Worm (Caenorhabditis elegans) whole organism, L1 larva: Measurements from ENCODE around the gene ife-1.

Experiments used
- alr-1 ChIP-seq: fragments of 200-800 bp; sonication (Bioruptor generic); optimal IDR thresholded peaks from 2 replicates; lab custom pipeline; 2018; ENCODE audit warnings: borderline replicate concordance, mild to moderate bottlenecking, missing genetic modification characterization, missing compliant biosample characterization
- ama-1 ChIP-seq: fragments of 150-350 bp; optimal IDR thresholded peaks from 2 replicates; lab custom pipeline; 2014
- blmp-1 ChIP-seq: fragments of 150-350 bp; optimal IDR thresholded peaks from 2 replicates; lab custom pipeline; 2014; ENCODE audit warnings: missing biosample characterization, missing genetic modification characterization
- ceh-63 ChIP-seq: fragments of 200-800 bp; sonication (Bioruptor generic); optimal IDR thresholded peaks from 2 replicates; lab custom pipeline; 2018; ENCODE audit warnings: mild to moderate bottlenecking, missing genetic modification characterization, missing compliant biosample characterization
- efl-1 ChIP-seq, 4 experiments: fragments of 150-350 bp; optimal IDR thresholded peaks in 3 of 4; peaks in 1 of 4; 1 replicate in 1 of 4; 2 replicates in 3 of 4; lab custom pipeline; 2014; ENCODE audit warnings: missing biosample characterization in 2 of 4, missing genetic modification characterization in 2 of 4, missing genetic modification reagents in 2 of 4
- efl-3 ChIP-seq: fragments of 200-800 bp; sonication (Bioruptor generic); optimal IDR thresholded peaks from 2 replicates; lab custom pipeline; 2018; ENCODE audit warnings: mild to moderate bottlenecking, missing genetic modification characterization, missing compliant biosample characterization
- elt-3 ChIP-seq, 6 experiments: fragments of 150-350 bp in 1 of 6; sonication (generic microtip); optimal IDR thresholded peaks; 2 replicates each; lab custom pipeline; 2017 to 2018; ENCODE audit warnings: missing biosample characterization in 6 of 6, missing genetic modification characterization in 6 of 6, inconsistent platforms in 1 of 6
- fkh-4 ChIP-seq: sonication (generic microtip); optimal IDR thresholded peaks from 2 replicates; lab custom pipeline; 2016; ENCODE audit warnings: missing compliant biosample characterization, missing genetic modification characterization, borderline replicate concordance
- fkh-8 ChIP-seq: sonication (generic microtip); optimal IDR thresholded peaks from 2 replicates; lab custom pipeline; 2016; ENCODE audit warnings: mild to moderate bottlenecking, missing genetic modification characterization, missing compliant biosample characterization
- hlh-17 ChIP-seq: fragments of 200-800 bp; sonication (Bioruptor generic); optimal IDR thresholded peaks from 2 replicates; lab custom pipeline; 2018; ENCODE audit warnings: missing genetic modification characterization, mild to moderate bottlenecking, missing compliant biosample characterization, moderate library complexity, borderline replicate concordance
- hlh-4 ChIP-seq: sonication (generic microtip); optimal IDR thresholded peaks from 2 replicates; lab custom pipeline; 2016; ENCODE audit warnings: mild to moderate bottlenecking, missing genetic modification characterization, missing compliant biosample characterization
- hpl-2 ChIP-seq: fragments of 150-350 bp; optimal IDR thresholded peaks from 2 replicates; lab custom pipeline; 2014; ENCODE audit warnings: missing biosample characterization, missing genetic modification reagents, missing genetic modification characterization
- irx-1 ChIP-seq: sonication (generic microtip); optimal IDR thresholded peaks from 2 replicates; lab custom pipeline; 2016; ENCODE audit warnings: missing genetic modification characterization, missing compliant biosample characterization
- lin-14 ChIP-seq: fragments of 200-800 bp; sonication (Bioruptor generic); optimal IDR thresholded peaks from 2 replicates; lab custom pipeline; 2018; ENCODE audit warnings: mild to moderate bottlenecking, missing genetic modification characterization, moderate library complexity, missing compliant biosample characterization
- lin-15B ChIP-seq: fragments of 150-350 bp; sonication (generic microtip); optimal IDR thresholded peaks from 3 replicates; lab custom pipeline; 2014; ENCODE audit warnings: missing biosample characterization, missing genetic modification characterization
- lin-35 ChIP-seq, 2 experiments: fragments of 150-350 bp; optimal IDR thresholded peaks; 2 replicates each; lab custom pipeline; 2014; ENCODE audit warnings: missing biosample characterization in 2 of 2, missing genetic modification characterization in 2 of 2, missing genetic modification reagents in 2 of 2
- lin-39 ChIP-seq: fragments of 150-350 bp; optimal IDR thresholded peaks from 2 replicates; lab custom pipeline; 2014; ENCODE audit warnings: missing biosample characterization, missing genetic modification reagents, missing genetic modification characterization
- lir-3 ChIP-seq: sonication (generic microtip); optimal IDR thresholded peaks from 2 replicates; lab custom pipeline; 2016; ENCODE audit warnings: mild to moderate bottlenecking, missing genetic modification characterization, moderate library complexity, missing compliant biosample characterization; ENCODE audit not compliant: poor library complexity
- lsy-2 ChIP-seq, 2 experiments: fragments of 150-350 bp; optimal IDR thresholded peaks; 2 replicates each; lab custom pipeline; 2014; ENCODE audit warnings: missing biosample characterization in 2 of 2, missing genetic modification characterization in 2 of 2
- mef-2 ChIP-seq: fragments of 150-350 bp; optimal IDR thresholded peaks from 2 replicates; lab custom pipeline; 2014; ENCODE audit warnings: missing biosample characterization, missing genetic modification characterization
- nhr-20 ChIP-seq: sonication (generic microtip); optimal IDR thresholded peaks from 2 replicates; lab custom pipeline; 2016; ENCODE audit warnings: mild to moderate bottlenecking, missing genetic modification characterization, missing compliant biosample characterization
- nhr-77 ChIP-seq: fragments of 150-350 bp; optimal IDR thresholded peaks from 2 replicates; lab custom pipeline; 2014; ENCODE audit warnings: missing biosample characterization, missing genetic modification characterization
- nhr-84 ChIP-seq: sonication (generic microtip); optimal IDR thresholded peaks from 2 replicates; lab custom pipeline; 2017; ENCODE audit warnings: missing biosample characterization, missing genetic modification characterization
- nhr-85 ChIP-seq: sonication (generic microtip); peaks from one replicate; lab custom pipeline; 2016; ENCODE audit warnings: missing genetic modification characterization, inconsistent platforms, missing compliant biosample characterization
- nhr-90 ChIP-seq: sonication (generic microtip); optimal IDR thresholded peaks from 2 replicates; lab custom pipeline; 2016; ENCODE audit warnings: mild to moderate bottlenecking, missing genetic modification characterization, missing compliant biosample characterization; ENCODE audit not compliant: poor library complexity
- pag-3 ChIP-seq: sonication (generic microtip); optimal IDR thresholded peaks from 2 replicates; lab custom pipeline; 2017; ENCODE audit warnings: missing genetic modification characterization, mild to moderate bottlenecking, missing compliant biosample characterization, antibody characterized with exemption, borderline replicate concordance; ENCODE audit not compliant: insufficient read depth
- snpc-4 ChIP-seq: fragments of 150-350 bp; optimal IDR thresholded peaks from 2 replicates; lab custom pipeline; 2014; ENCODE audit warnings: missing biosample characterization, missing genetic modification characterization
- snu-23 ChIP-seq: sonication (generic microtip); optimal IDR thresholded peaks from 2 replicates; lab custom pipeline; 2016; ENCODE audit warnings: missing genetic modification characterization, missing compliant biosample characterization
- sox-4 ChIP-seq: sonication (generic microtip); optimal IDR thresholded peaks from 2 replicates; lab custom pipeline; 2016; ENCODE audit warnings: missing genetic modification characterization, missing compliant biosample characterization
- sup-37 ChIP-seq: fragments of 200-800 bp; sonication (Bioruptor generic); optimal IDR thresholded peaks from 2 replicates; lab custom pipeline; 2018; ENCODE audit warnings: mild to moderate bottlenecking, missing genetic modification characterization, missing compliant biosample characterization
- swsn-7 ChIP-seq: sonication (generic microtip); optimal IDR thresholded peaks from 2 replicates; lab custom pipeline; 2016; ENCODE audit warnings: missing genetic modification characterization, missing compliant biosample characterization
- unc-30 ChIP-seq: sonication (generic microtip); optimal IDR thresholded peaks from 2 replicates; lab custom pipeline; 2017; ENCODE audit warnings: missing biosample characterization, missing genetic modification characterization
- unc-62 ChIP-seq: fragments of 150-350 bp; optimal IDR thresholded peaks from 2 replicates; lab custom pipeline; 2014; ENCODE audit warnings: missing biosample characterization, missing genetic modification reagents, missing genetic modification characterization
- unc-98 ChIP-seq: fragments of 200-800 bp; sonication (Bioruptor generic); IDR thresholded peaks from 2 replicates; pipeline ENCODE4 v1.3.6; 2022; ENCODE audit warnings: missing genetic modification characterization, missing compliant biosample characterization

The ife-1 gene

DNA sequence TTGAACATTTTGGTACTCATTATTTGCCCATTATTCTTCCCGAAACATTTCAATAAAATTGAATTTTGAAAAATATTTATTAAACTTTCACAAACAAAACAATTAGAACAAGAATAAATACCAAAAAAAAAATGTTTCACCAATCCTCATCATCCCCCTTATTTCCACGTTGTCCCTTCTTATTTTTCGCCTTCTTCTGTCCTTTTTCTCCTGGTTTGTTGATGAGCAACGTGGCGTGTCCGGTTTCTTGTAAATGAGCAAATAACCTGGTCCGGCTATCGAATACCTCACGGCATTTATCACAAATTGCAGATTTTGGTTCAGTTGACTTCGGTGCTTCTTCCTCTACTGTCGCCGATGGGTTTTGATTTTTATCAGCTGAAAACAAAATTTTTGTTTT, 47.6 kb downstream of the ife-1 start:
- no peak for TF ChIP-seq hlh-4 (tag; lab: Kevin White, UChicago)
- peak; percentile 65 for TF ChIP-seq nhr-85
- TF ChIP-seq efl-1 (optimal IDR thresholded peaks at IDR 0.05; lab: Kevin White, UChicago): no peak
- TF ChIP-seq efl-1 (GFP tag; optimal IDR thresholded peaks at IDR 0.05 in 1 of 2; lab: Kevin White, UChicago): peak in 1 of 2 experiments; percentile 66

- TF ChIP-seq nhr-84 (tag; lab: Kevin White, UChicago) (no peak), fkh-4 (no peak), swsn-7 (tag; lab: Kevin White, UChicago) (no peak), efl-1 (optimal IDR thresholded peaks at IDR 0.05; lab: Kevin White, UChicago) (no peak), efl-1 (GFP tag; optimal IDR thresholded peaks at IDR 0.05 in 1 of 2; lab: Kevin White, UChicago) (peak; percentile 27 to 74)
- TF ChIP-seq, all 84 proteins: peak for 1
Observed at ce11 chrIII:13393239-13393638, 50.0 kb downstream of the ife-1 start, which contains the start of gene dnj-17. dnj-17 (minus strand) TSS chrIII:13393339.

ce11 chrIII:13393647-13394046, 50.4 kb downstream of the ife-1 start, which contains the start of gene qdpr-1:
qdpr-1 (plus strand) TSS chrIII:13393910.
- TF ChIP-seq unc-30 (tag; lab: Kevin White, UChicago) (no peak), sox-4 (no peak), ceh-63 (GFP tag; lab: Kevin White, UChicago) (no peak), mef-2 (tag; lab: Kevin White, UChicago) (no peak), ama-1 (no peak), nhr-90 (tag; lab: Kevin White, UChicago) (no peak), sup-37 (GFP tag; lab: Kevin White, UChicago) (no peak), hlh-17 (GFP tag; lab: Kevin White, UChicago) (no peak), elt-3 (tag; optimal IDR thresholded peaks at IDR 0.05; lab: Kevin White, UChicago) (peak in 4 of 6 experiments; percentile 43 to 80 (median 54)), unc-62 (no peak), hpl-2 (no peak), snpc-4 (no peak), fkh-8 (tag; lab: Kevin White, UChicago) (no peak), nhr-20 (no peak), efl-3 (GFP tag; lab: Kevin White, UChicago) (no peak), nhr-77 (tag; lab: Kevin White, UChicago) (no peak), lir-3 (tag; lab: Kevin White, UChicago) (no peak), pag-3 (tag; lab: Kevin White, UChicago) (no peak), lin-39 (tag; lab: Kevin White, UChicago) (no peak), lin-15B (tag; lab: Kevin White, UChicago) (no peak), unc-98 (GFP tag; lab: Robert Waterston, UW) (no peak), alr-1 (tag; lab: Kevin White, UChicago) (no peak), swsn-7 (tag; lab: Kevin White, UChicago) (no peak), lin-35 (GFP tag; optimal IDR thresholded peaks at IDR 0.05; lab: Kevin White, UChicago) (no peak), lin-14 (GFP tag; lab: Kevin White, UChicago) (no peak), blmp-1 (tag; lab: Kevin White, UChicago) (peak; percentile 59), lsy-2 (tag; optimal IDR thresholded peaks at IDR 0.05; lab: Kevin White, UChicago) (peak in 1 of 2 experiments; percentile 12), irx-1 (tag; lab: Kevin White, UChicago) (no peak), snu-23 (GFP tag; lab: Kevin White, UChicago) (peak; percentile 17)
- TF ChIP-seq, all 84 proteins: peak for 4
